Worm (Caenorhabditis elegans) whole organism, midembryonic: ENCODE data around the gene dagl-2.

ENCODE experiments used
- cog-1 ChIP-seq: sonication (generic microtip); optimal IDR thresholded peaks from 2 replicates; lab custom pipeline; 2016; ENCODE audit warnings: missing genetic modification characterization, missing compliant biosample characterization
- flt-1 ChIP-seq: fragments of 200-800 bp; sonication (Bioruptor generic); IDR thresholded peaks from 2 replicates; pipeline ENCODE4 v1.3.6; 2022; ENCODE audit warnings: missing genetic modification characterization, missing compliant biosample characterization
- ref-1 ChIP-seq: fragments of 200-800 bp; sonication (Bioruptor generic); conservative IDR thresholded peaks from 2 replicates; pipeline ENCODE4 v1.3.6; 2022; ENCODE audit warnings: missing genetic modification reagents, missing genetic modification characterization, missing compliant biosample characterization
- tab-1 ChIP-seq: fragments of 200-800 bp; sonication (Bioruptor generic); IDR thresholded peaks from 2 replicates; pipeline ENCODE4 v1.3.6; 2022; ENCODE audit warnings: missing genetic modification characterization, missing compliant biosample characterization
- ztf-23 ChIP-seq: fragments of 200-800 bp; sonication (Bioruptor generic); IDR thresholded peaks from 2 replicates; pipeline ENCODE4 v1.3.6; 2022; ENCODE audit warnings: missing genetic modification reagents, missing genetic modification characterization, missing compliant biosample characterization
- ztf-29 ChIP-seq: fragments of 200-800 bp; sonication (Bioruptor generic); IDR thresholded peaks from 2 replicates; pipeline ENCODE4 v1.3.6; 2022; ENCODE audit warnings: missing genetic modification reagents, missing genetic modification characterization, missing compliant biosample characterization

- 0 out of 2 replicates have a peak, but pooled peaks have one; percentile 41 for TF ChIP-seq flt-1
- no peak for TF ChIP-seq ztf-29 (GFP tag; lab: Robert Waterston, UW)
- no peak for TF ChIP-seq ztf-23 (GFP tag; lab: Robert Waterston, UW)
- no peak for TF ChIP-seq cog-1 (tag; lab: Kevin White, UChicago)
- no peak for TF ChIP-seq ref-1 (GFP tag; lab: Robert Waterston, UW)
- TF ChIP-seq tab-1 (GFP tag; lab: Robert Waterston, UW), result no peak
Observed at ce11 chrIII:793595-793994, 10.5 kb upstream of the dagl-2 start, which contains the start of gene snt-2.
